Worm (Caenorhabditis elegans) whole organism, L4 larva: Measurements from ENCODE around the gene C29F5.1.

Experiments used
- Y75B8A.6 ChIP-seq: fragments of 200-800 bp; sonication (Bioruptor generic); IDR thresholded peaks from 2 replicates; pipeline ENCODE4 v1.3.6; 2022; ENCODE audit warnings: missing genetic modification reagents, missing genetic modification characterization, missing compliant biosample characterization
- ceh-82 ChIP-seq: sonication (generic microtip); optimal IDR thresholded peaks from 2 replicates; lab custom pipeline; 2017; ENCODE audit warnings: missing biosample characterization, missing genetic modification characterization
- ctbp-1 ChIP-seq: fragments of 200-800 bp; sonication (Bioruptor generic); IDR thresholded peaks from 2 replicates; pipeline ENCODE4 v1.3.6; 2022; ENCODE audit warnings: missing genetic modification reagents, missing genetic modification characterization, missing compliant biosample characterization
- gei-8 ChIP-seq: fragments of 200-800 bp; sonication (Bioruptor generic); optimal IDR thresholded peaks from 2 replicates; lab custom pipeline; 2018; ENCODE audit warnings: mild to moderate bottlenecking, missing genetic modification characterization, missing compliant biosample characterization
- lin-1 ChIP-seq: fragments of 200-800 bp; sonication (Bioruptor generic); IDR thresholded peaks from 2 replicates; pipeline ENCODE4 v1.3.6; 2022; ENCODE audit warnings: missing genetic modification reagents, missing genetic modification characterization, missing compliant biosample characterization
- lin-13 ChIP-seq: fragments of 150-350 bp; optimal IDR thresholded peaks from 2 replicates; lab custom pipeline; 2014; ENCODE audit warnings: missing biosample characterization, missing genetic modification reagents, missing genetic modification characterization
- lsy-2 ChIP-seq, 2 experiments: fragments of 150-350 bp in 1 of 2; sonication (generic microtip) in 1 of 2; optimal IDR thresholded peaks; 2 replicates each; lab custom pipeline; 2014 to 2017; ENCODE audit warnings: missing biosample characterization in 2 of 2, missing genetic modification characterization in 2 of 2
- madf-5 ChIP-seq, 2 experiments: fragments of 200-800 bp; sonication (Bioruptor generic); IDR thresholded peaks; 2 replicates each; pipeline ENCODE4 v1.3.6; 2022; ENCODE audit warnings: missing compliant biosample characterization in 2 of 2, missing genetic modification characterization in 2 of 2
- nhr-42 ChIP-seq: fragments of 200-800 bp; sonication (Bioruptor generic); IDR thresholded peaks from 2 replicates; pipeline ENCODE4 v1.3.6; 2022; ENCODE audit warnings: missing genetic modification characterization, missing compliant biosample characterization
- vab-7 ChIP-seq: fragments of 200-800 bp; sonication (Bioruptor generic); IDR thresholded peaks from 2 replicates; pipeline ENCODE4 v1.3.6; 2022; ENCODE audit warnings: missing genetic modification reagents, missing genetic modification characterization, missing compliant biosample characterization
- ztf-11 ChIP-seq: fragments of 150-350 bp; optimal IDR thresholded peaks from 2 replicates; lab custom pipeline; 2014; ENCODE audit warnings: missing biosample characterization, missing genetic modification characterization

DNA sequence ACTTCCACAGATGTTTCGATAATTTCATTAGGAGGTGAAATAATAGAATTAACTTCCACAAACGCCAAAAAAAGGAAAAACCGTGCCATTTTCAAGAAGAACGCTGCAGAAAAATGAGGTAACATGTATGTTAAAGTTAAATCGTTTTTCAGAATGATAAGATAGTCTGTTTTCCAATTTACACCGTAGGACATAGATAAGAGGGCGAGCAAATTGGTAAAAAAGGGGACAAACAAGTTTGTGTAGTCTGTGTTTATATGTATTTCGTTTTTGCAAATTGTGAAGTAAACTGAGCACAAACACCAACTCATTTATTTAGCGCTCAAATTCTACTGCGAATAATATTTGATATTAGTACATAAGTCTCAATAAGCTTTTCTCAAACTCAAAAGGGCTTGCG lies 43.5 kb upstream of the C29F5.1 start, which contains the start of gene F13H8.11:
- TF ChIP-seq lin-13 (GFP tag; lab: Kevin White, UChicago) (no peak), madf-5 (GFP tag; IDR thresholded peaks at IDR 0.05; lab: Robert Waterston, UW) (no peak), ctbp-1 (GFP tag; lab: Robert Waterston, UW) (no peak), vab-7 (GFP tag; lab: Robert Waterston, UW) (no peak), ceh-82 (tag; lab: Kevin White, UChicago) (no peak), gei-8 (GFP tag; lab: Kevin White, UChicago) (no peak), ztf-11 (no peak), lsy-2 (tag; optimal IDR thresholded peaks at IDR 0.05; lab: Kevin White, UChicago) (no peak), nhr-42 (GFP tag; lab: Robert Waterston, UW) (no peak), Y75B8A.6 (GFP tag; lab: Robert Waterston, UW) (no peak), lin-1 (GFP tag; lab: Robert Waterston, UW) (no peak)
